Fruit fly (Drosophila melanogaster) whole organism, embryonic: Measurements from ENCODE around the gene CG1635.

Source experiments
- Abd-B ChIP-seq: fragments of 200-800 bp; sonication (Bioruptor generic); optimal IDR thresholded peaks from 2 replicates; lab custom pipeline; 2018; ENCODE audit warnings: missing biosample characterization, mild to moderate bottlenecking, missing genetic modification characterization, moderate library complexity
- B-H2 ChIP-seq: fragments of 200-800 bp; sonication (Bioruptor generic); optimal IDR thresholded peaks from 2 replicates; lab custom pipeline; 2018; ENCODE audit warnings: missing biosample characterization, mild to moderate bottlenecking, missing genetic modification characterization
- CG1024 ChIP-seq: fragments of 200-800 bp; sonication (Bioruptor generic); IDR thresholded peaks from 2 replicates; pipeline ENCODE4 v1.3.6; 2022; ENCODE audit warnings: missing biosample characterization, missing genetic modification characterization
- CG10267 ChIP-seq: fragments of 200-800 bp; sonication (Bioruptor generic); optimal IDR thresholded peaks from 2 replicates; lab custom pipeline; 2018; ENCODE audit warnings: missing biosample characterization, mild to moderate bottlenecking, missing genetic modification characterization, moderate library complexity
- CG10654 ChIP-seq: fragments of 200-800 bp; sonication (Bioruptor generic); optimal IDR thresholded peaks from 2 replicates; lab custom pipeline; 2016; ENCODE audit warnings: missing biosample characterization, missing genetic modification characterization
- CG11398 ChIP-seq: fragments of 200-800 bp; sonication (Bioruptor generic); optimal IDR thresholded peaks from 2 replicates; lab custom pipeline; 2016; ENCODE audit warnings: missing biosample characterization, missing genetic modification characterization
- CG11695 ChIP-seq: fragments of 200-800 bp; sonication (Bioruptor generic); IDR thresholded peaks from 3 replicates; pipeline ENCODE4 v1.3.6; 2022; ENCODE audit warnings: missing biosample characterization, missing genetic modification characterization
- CG12155 ChIP-seq: fragments of 200-800 bp; sonication (Bioruptor generic); optimal IDR thresholded peaks from 3 replicates; lab custom pipeline; 2016; ENCODE audit warnings: missing biosample characterization, missing genetic modification characterization
- CG13287 ChIP-seq: fragments of 200-800 bp; sonication (Bioruptor generic); IDR thresholded peaks from 2 replicates; pipeline ENCODE4 v1.3.6; 2022; ENCODE audit warnings: missing biosample characterization, missing genetic modification characterization; ENCODE audit not compliant: partially characterized antibody
- CG13894 ChIP-seq: fragments of 200-800 bp; sonication (Bioruptor generic); optimal IDR thresholded peaks from 3 replicates; lab custom pipeline; 2018; ENCODE audit warnings: missing biosample characterization, mild to moderate bottlenecking, missing genetic modification characterization, moderate library complexity
- CG14441 ChIP-seq: fragments of 200-800 bp; sonication (Bioruptor generic); IDR thresholded peaks from 2 replicates; pipeline ENCODE4 v1.3.6; 2022; ENCODE audit warnings: missing biosample characterization, missing genetic modification characterization
- CG14710 ChIP-seq: fragments of 200-800 bp; sonication (Bioruptor generic); optimal IDR thresholded peaks from 3 replicates; lab custom pipeline; 2019; ENCODE audit warnings: missing biosample characterization, mild to moderate bottlenecking, missing genetic modification characterization, moderate library complexity
- CG1792 ChIP-seq: fragments of 200-800 bp; sonication (Bioruptor generic); optimal IDR thresholded peaks from 2 replicates; lab custom pipeline; 2016; ENCODE audit warnings: missing biosample characterization, missing genetic modification characterization
- CG2116 ChIP-seq: fragments of 200-800 bp; sonication (Bioruptor generic); optimal IDR thresholded peaks from 3 replicates; lab custom pipeline; 2018; ENCODE audit warnings: missing biosample characterization, mild to moderate bottlenecking, missing genetic modification characterization
- CG4360 ChIP-seq: fragments of 200-800 bp; sonication (Bioruptor generic); IDR thresholded peaks from 2 replicates; pipeline ENCODE4 v1.3.6; 2022; ENCODE audit warnings: missing biosample characterization, missing genetic modification characterization
- CG4730 ChIP-seq: fragments of 200-800 bp; sonication (Bioruptor generic); IDR thresholded peaks from 2 replicates; pipeline ENCODE4 v1.3.6; 2022; ENCODE audit warnings: missing biosample characterization, missing genetic modification characterization
- CG4854 ChIP-seq: fragments of 200-800 bp; sonication (Bioruptor generic); optimal IDR thresholded peaks from 2 replicates; lab custom pipeline; 2016; ENCODE audit warnings: missing biosample characterization, missing genetic modification characterization, inconsistent platforms
- CG7928 ChIP-seq: fragments of 200-800 bp; sonication (Bioruptor generic); optimal IDR thresholded peaks from 2 replicates; lab custom pipeline; 2017; ENCODE audit warnings: missing biosample characterization, mild to moderate bottlenecking, missing genetic modification characterization
- CG9609 ChIP-seq: fragments of 200-800 bp; sonication (Bioruptor generic); optimal IDR thresholded peaks from 3 replicates; lab custom pipeline; 2016; ENCODE audit warnings: missing biosample characterization, missing genetic modification characterization
- D ChIP-seq, 2 experiments: fragments of 200-800 bp in 1 of 2; fragments of >200 bp in 1 of 2; sonication (Bioruptor generic) in 1 of 2; optimal IDR thresholded peaks; 2 replicates in 1 of 2; 3 replicates in 1 of 2; lab custom pipeline; 2017; ENCODE audit warnings: mild to moderate bottlenecking in 1 of 2, missing biosample characterization in 1 of 2, missing genetic modification characterization in 1 of 2, missing genetic modification reagents in 1 of 2
- D19B ChIP-seq: fragments of 200-800 bp; sonication (Bioruptor generic); optimal IDR thresholded peaks from 2 replicates; lab custom pipeline; 2017; ENCODE audit warnings: missing biosample characterization, mild to moderate bottlenecking, missing genetic modification characterization
- Hand ChIP-seq: fragments of 200-800 bp; sonication (Bioruptor generic); optimal IDR thresholded peaks from 2 replicates; lab custom pipeline; 2017; ENCODE audit warnings: mild to moderate bottlenecking, missing biosample characterization, missing genetic modification reagents, missing genetic modification characterization
- Hr51 ChIP-seq, 2 experiments: fragments of 200-800 bp; sonication (Bioruptor generic); optimal IDR thresholded peaks; 2 replicates in 1 of 2; 3 replicates in 1 of 2; lab custom pipeline; 2016 to 2018; ENCODE audit warnings: missing biosample characterization in 2 of 2, missing genetic modification characterization in 2 of 2, mild to moderate bottlenecking in 1 of 2, moderate library complexity in 1 of 2
- Nf-YB ChIP-seq: fragments of 200-800 bp; sonication (Bioruptor generic); optimal IDR thresholded peaks from 3 replicates; lab custom pipeline; 2019; ENCODE audit warnings: missing biosample characterization, mild to moderate bottlenecking, missing genetic modification characterization, moderate library complexity
- Oli ChIP-seq: fragments of 200-800 bp; sonication (Bioruptor generic); optimal IDR thresholded peaks from 2 replicates; lab custom pipeline; 2018; ENCODE audit warnings: missing biosample characterization, mild to moderate bottlenecking, missing genetic modification characterization, moderate library complexity
- Vsx1 ChIP-seq: fragments of 200-800 bp; sonication (Bioruptor generic); optimal IDR thresholded peaks from 2 replicates; lab custom pipeline; 2017; ENCODE audit warnings: missing biosample characterization, mild to moderate bottlenecking, missing genetic modification characterization, missing genetic modification reagents
- ab ChIP-seq: fragments of 200-800 bp; sonication (Bioruptor generic); optimal IDR thresholded peaks from 2 replicates; lab custom pipeline; 2016; ENCODE audit warnings: missing biosample characterization, missing genetic modification characterization
- btn ChIP-seq: fragments of 200-800 bp; sonication (Bioruptor generic); optimal IDR thresholded peaks from 2 replicates; lab custom pipeline; 2016; ENCODE audit warnings: missing biosample characterization, missing genetic modification characterization
- dm ChIP-seq: fragments of 200-800 bp; sonication (Bioruptor generic); optimal IDR thresholded peaks from 3 replicates; lab custom pipeline; 2016; ENCODE audit warnings: missing biosample characterization, missing genetic modification characterization
- exex ChIP-seq: fragments of 200-800 bp; sonication (Bioruptor generic); optimal IDR thresholded peaks from 4 replicates; lab custom pipeline; 2018; ENCODE audit warnings: missing biosample characterization, mild to moderate bottlenecking, missing genetic modification characterization, moderate library complexity
- hb ChIP-seq: fragments of 200-800 bp; sonication (Bioruptor generic); IDR thresholded peaks from 3 replicates; pipeline ENCODE4 v1.3.6; 2022; ENCODE audit warnings: missing biosample characterization, missing genetic modification characterization; ENCODE audit not compliant: partially characterized antibody
- her ChIP-seq: fragments of 200-800 bp; sonication (Bioruptor generic); optimal IDR thresholded peaks from 2 replicates; lab custom pipeline; 2016; ENCODE audit warnings: missing biosample characterization, missing genetic modification characterization
- ind ChIP-seq: fragments of 200-800 bp; sonication (Bioruptor generic); optimal IDR thresholded peaks from 3 replicates; lab custom pipeline; 2016; ENCODE audit warnings: missing biosample characterization, missing genetic modification characterization
- jing ChIP-seq: fragments of 200-800 bp; sonication (Bioruptor generic); optimal IDR thresholded peaks from 2 replicates; lab custom pipeline; 2018; ENCODE audit warnings: missing biosample characterization, mild to moderate bottlenecking, missing genetic modification characterization
- kay ChIP-seq: fragments of 200-800 bp; sonication (Bioruptor generic); optimal IDR thresholded peaks from 2 replicates; lab custom pipeline; 2016; ENCODE audit warnings: missing biosample characterization, missing genetic modification characterization
- lbe ChIP-seq: fragments of 200-800 bp; sonication (Bioruptor generic); optimal IDR thresholded peaks from 2 replicates; lab custom pipeline; 2016; ENCODE audit warnings: missing biosample characterization, mild to moderate bottlenecking, missing genetic modification characterization
- luna ChIP-seq: fragments of 200-800 bp; sonication (Bioruptor generic); optimal IDR thresholded peaks from 2 replicates; lab custom pipeline; 2016; ENCODE audit warnings: missing biosample characterization, missing genetic modification characterization
- pzg ChIP-seq: fragments of 200-800 bp; sonication (Bioruptor generic); optimal IDR thresholded peaks from 3 replicates; lab custom pipeline; 2018; ENCODE audit warnings: missing biosample characterization, mild to moderate bottlenecking, missing genetic modification characterization, moderate library complexity
- repo ChIP-seq: fragments of 200-800 bp; sonication (Bioruptor generic); optimal IDR thresholded peaks from 2 replicates; lab custom pipeline; 2016; ENCODE audit warnings: missing biosample characterization, missing genetic modification characterization
- slou ChIP-seq: fragments of 200-800 bp; sonication (Bioruptor generic); optimal IDR thresholded peaks from 3 replicates; lab custom pipeline; 2016; ENCODE audit warnings: missing biosample characterization, missing genetic modification characterization
- sob ChIP-seq: fragments of 200-800 bp; sonication (Bioruptor generic); IDR thresholded peaks from 2 replicates; pipeline ENCODE4 v1.3.6; 2022; ENCODE audit warnings: missing biosample characterization, missing genetic modification characterization
- tap ChIP-seq: fragments of 200-800 bp; optimal IDR thresholded peaks from 3 replicates; lab custom pipeline; 2019; ENCODE audit warnings: missing biosample characterization, mild to moderate bottlenecking, missing genetic modification characterization, moderate library complexity
- tin ChIP-seq: fragments of 200-800 bp; sonication (Bioruptor generic); optimal IDR thresholded peaks from 3 replicates; lab custom pipeline; 2016; ENCODE audit warnings: missing biosample characterization, missing genetic modification characterization
- trem ChIP-seq: fragments of 200-800 bp; optimal IDR thresholded peaks from 3 replicates; lab custom pipeline; 2019; ENCODE audit warnings: missing biosample characterization, mild to moderate bottlenecking, missing genetic modification characterization, moderate library complexity
- trh ChIP-seq: fragments of 200-800 bp; sonication (Bioruptor generic); optimal IDR thresholded peaks from 2 replicates; lab custom pipeline; 2016; ENCODE audit warnings: missing biosample characterization, missing genetic modification characterization
- usp ChIP-seq: fragments of >200 bp; optimal IDR thresholded peaks from 2 replicates; lab custom pipeline; 2017; ENCODE audit warnings: missing biosample characterization, missing genetic modification characterization
- vnd ChIP-seq: fragments of 200-800 bp; sonication (Bioruptor generic); IDR thresholded peaks from 3 replicates; pipeline ENCODE4 v1.3.6; 2022; ENCODE audit warnings: missing biosample characterization, missing genetic modification characterization; ENCODE audit not compliant: partially characterized antibody
- zen2 ChIP-seq: fragments of 200-800 bp; sonication (Bioruptor generic); IDR thresholded peaks from 3 replicates; pipeline ENCODE4 v1.3.6; 2022; ENCODE audit warnings: missing biosample characterization, missing genetic modification characterization; ENCODE audit not compliant: partially characterized antibody
- zf30C ChIP-seq: fragments of 200-800 bp; sonication (Bioruptor generic); optimal IDR thresholded peaks from 3 replicates; lab custom pipeline; 2018; ENCODE audit warnings: missing biosample characterization, mild to moderate bottlenecking, missing genetic modification characterization
- zfh1 ChIP-seq: fragments of 200-800 bp; sonication (Bioruptor generic); IDR thresholded peaks from 3 replicates; pipeline ENCODE4 v1.3.6; 2022; ENCODE audit warnings: missing biosample characterization, missing genetic modification characterization

CG1635 gene

DNA sequence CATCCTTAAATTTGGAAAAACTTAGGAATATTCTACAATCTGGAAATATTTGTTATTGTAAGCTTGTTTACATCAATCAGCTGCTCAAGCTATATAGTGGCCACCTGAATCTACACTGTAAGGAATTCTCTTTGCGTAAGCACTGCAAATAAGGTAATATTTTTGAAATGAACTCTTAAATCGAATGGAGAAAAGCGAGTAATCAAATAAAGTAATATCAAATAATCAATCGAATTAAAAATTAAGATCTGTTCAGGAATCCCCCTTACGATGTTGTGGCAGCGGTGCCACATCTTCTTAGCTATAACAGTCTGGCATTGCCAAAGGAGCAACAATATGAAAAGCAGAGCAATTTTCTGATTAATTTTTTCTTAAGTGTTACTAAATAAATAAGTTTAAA, 27.5 kb downstream of the CG1635 start, which contains the start of the genes Mnat9 and CG1792 (continued):
- peak; percentile 99 for TF ChIP-seq ind (GFP tag; lab: Kevin White, UChicago)
- peak; percentile 99 for TF ChIP-seq CG1792
- peak; percentile 99 for TF ChIP-seq CG10654
- TF ChIP-seq Nf-YB, result peak; percentile 87
- peak; percentile 97 for TF ChIP-seq luna
- TF ChIP-seq CG4730 (GFP tag; lab: Robert Waterston, UW), result peak; percentile 99
- peak; percentile 88 for TF ChIP-seq CG4360 (GFP tag; lab: Robert Waterston, UW)
- TF ChIP-seq trh, result peak; percentile 97
- TF ChIP-seq Oli (tag; lab: Kevin White, UChicago), result peak; percentile 97
- peak; percentile 93 for TF ChIP-seq CG10267
- TF ChIP-seq her, result peak; percentile 96
- peak; percentile 80 for TF ChIP-seq CG7928 (GFP tag; lab: Kevin White, UChicago)
- TF ChIP-seq sob (GFP tag; lab: Robert Waterston, UW), result peak; percentile 100
- peak; percentile 95 for TF ChIP-seq btn
- peak; percentile 97 for TF ChIP-seq slou
- no peak for TF ChIP-seq usp (GFP tag; lab: Kevin White, UChicago)
- no peak for TF ChIP-seq hb (GFP tag; lab: Robert Waterston, UW)
- TF ChIP-seq B-H2 (GFP tag; lab: Kevin White, UChicago), result peak; percentile 94
- peak; percentile 99 for TF ChIP-seq CG9609 (GFP tag; lab: Kevin White, UChicago)
- peak; percentile 99 for TF ChIP-seq Abd-B (GFP tag; lab: Kevin White, UChicago)
- peak; percentile 96 for TF ChIP-seq trem (tag; lab: Kevin White, UChicago)
- TF ChIP-seq exex (tag; lab: Kevin White, UChicago), result peak; percentile 86
- TF ChIP-seq lbe, result peak; percentile 98
- peak; percentile 90 for TF ChIP-seq CG2116 (GFP tag; lab: Kevin White, UChicago)
- peak; percentile 93 for TF ChIP-seq D19B
- peak; percentile 92 for TF ChIP-seq ab
- TF ChIP-seq CG14710, result peak; percentile 97
- TF ChIP-seq CG13287, result peak; percentile 55
- TF ChIP-seq dm (GFP tag; lab: Kevin White, UChicago), result peak; percentile 97
- TF ChIP-seq Hand (GFP tag; lab: Kevin White, UChicago), result peak; percentile 91
- TF ChIP-seq vnd (GFP tag; lab: Robert Waterston, UW), result no peak
- peak; percentile 98 for TF ChIP-seq CG11398 (GFP tag; lab: Kevin White, UChicago)
- TF ChIP-seq CG4854 (GFP tag; lab: Kevin White, UChicago), result peak; percentile 98
- TF ChIP-seq D (optimal IDR thresholded peaks at IDR 0.05; lab: Kevin White, UChicago), result no peak
- peak; percentile 96 for TF ChIP-seq D (GFP tag; optimal IDR thresholded peaks at IDR 0.05; lab: Kevin White, UChicago)
- TF ChIP-seq CG1024 (GFP tag; lab: Robert Waterston, UW), result peak; percentile 98
- TF ChIP-seq Hr51 (GFP tag; optimal IDR thresholded peaks at IDR 0.05; lab: Kevin White, UChicago), result peak; percentile 98
- TF ChIP-seq zf30C (GFP tag; lab: Kevin White, UChicago), result peak; percentile 83
- peak; percentile 99 for TF ChIP-seq zfh1 (GFP tag; lab: Robert Waterston, UW)
- peak; percentile 98 for TF ChIP-seq tap (tag; lab: Kevin White, UChicago)
- peak; percentile 98 for TF ChIP-seq repo
- TF ChIP-seq CG11695, result peak; percentile 98
- TF ChIP-seq zen2 (GFP tag; lab: Robert Waterston, UW), result no peak
- TF ChIP-seq Vsx1 (GFP tag; lab: Kevin White, UChicago), result peak; percentile 88
- peak; percentile 96 for TF ChIP-seq CG13894 (tag; lab: Kevin White, UChicago)
- peak; percentile 98 for TF ChIP-seq jing (GFP tag; lab: Kevin White, UChicago)
- TF ChIP-seq CG12155 (GFP tag; lab: Kevin White, UChicago), result peak; percentile 98
- TF ChIP-seq CG14441 (GFP tag; lab: Robert Waterston, UW), result peak; percentile 100
- peak; percentile 97 for TF ChIP-seq kay (GFP tag; lab: Kevin White, UChicago)
- peak; percentile 99 for TF ChIP-seq tin
- peak; percentile 82 for TF ChIP-seq pzg
